Worm (Caenorhabditis elegans) whole organism, L3 larva: ENCODE results near the gene F58H1.3.

Experiments
- aly-2 ChIP-seq: fragments of 150-350 bp; optimal IDR thresholded peaks from 2 replicates; lab custom pipeline; 2014; ENCODE audit warnings: missing biosample characterization, missing genetic modification characterization
- ceh-9 ChIP-seq: sonication (generic microtip); optimal IDR thresholded peaks from 2 replicates; lab custom pipeline; 2018; ENCODE audit warnings: missing biosample characterization, missing genetic modification characterization
- egl-27 ChIP-seq: sonication (generic microtip); optimal IDR thresholded peaks from 4 replicates; lab custom pipeline; 2017; ENCODE audit warnings: missing biosample characterization, missing genetic modification reagents, missing genetic modification characterization
- fkh-10 ChIP-seq: sonication (generic microtip); optimal IDR thresholded peaks from 2 replicates; lab custom pipeline; 2017; ENCODE audit warnings: missing biosample characterization, missing genetic modification reagents, missing genetic modification characterization
- nhr-28 ChIP-seq: fragments of 150-350 bp; optimal IDR thresholded peaks from 2 replicates; lab custom pipeline; 2014; ENCODE audit warnings: missing biosample characterization, missing genetic modification characterization
- pha-4 ChIP-seq: fragments of 150-350 bp; optimal IDR thresholded peaks from 2 replicates; lab custom pipeline; 2014; ENCODE audit warnings: missing biosample characterization, missing genetic modification reagents, missing genetic modification characterization
- unc-62 ChIP-seq: fragments of 150-350 bp; sonication (generic microtip); optimal IDR thresholded peaks from 4 replicates; lab custom pipeline; 2014; ENCODE audit warnings: missing biosample characterization, missing genetic modification reagents, missing genetic modification characterization

DNA sequence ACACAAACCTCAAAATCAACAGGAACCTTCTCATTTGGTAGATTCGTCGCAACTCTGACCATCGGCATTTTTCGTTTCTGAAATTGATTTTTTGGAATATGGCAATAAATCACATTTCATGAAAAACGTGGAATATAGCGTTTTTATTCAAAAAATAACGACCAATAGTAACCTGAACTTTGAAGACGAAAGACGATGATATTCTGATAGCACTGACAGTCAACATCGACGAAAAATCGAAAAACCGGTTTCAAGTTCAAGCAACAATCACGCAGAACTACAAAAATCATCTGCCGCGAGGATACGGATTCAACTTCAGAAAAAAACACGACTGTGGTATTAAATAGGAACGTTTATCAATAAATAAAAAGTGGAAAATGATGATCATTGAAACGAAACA lies 44.4 kb downstream of the F58H1.3 start, which contains the start of gene mif-2:
- TF ChIP-seq unc-62 (GFP tag; lab: Kevin White, UChicago): no peak
- no peak for TF ChIP-seq nhr-28 (tag; lab: Kevin White, UChicago)
- TF ChIP-seq egl-27: no peak
- no peak for TF ChIP-seq pha-4 (tag; lab: Kevin White, UChicago)
- TF ChIP-seq aly-2 (tag; lab: Kevin White, UChicago): no peak
- no peak for TF ChIP-seq fkh-10 (GFP tag; lab: Kevin White, UChicago)
- no peak for TF ChIP-seq ceh-9
